Fruit fly (Drosophila melanogaster) whole organism, adult: ENCODE results near the gene CG5225.
"Not testable (repeated sequence)": the region's sequence is repeated elsewhere in the genome, so short reads cannot be mapped to it uniquely, and the experiment has no call there.

Experiments used
- CG11617 ChIP-seq: fragments of 200-800 bp; sonication (Bioruptor generic); optimal IDR thresholded peaks from 2 replicates; lab custom pipeline; 2017; ENCODE audit warnings: mild to moderate bottlenecking, missing biosample characterization, missing genetic modification reagents, missing genetic modification characterization
- CG12768 ChIP-seq: fragments of 200-800 bp; sonication (Bioruptor generic); optimal IDR thresholded peaks from 2 replicates; lab custom pipeline; 2017; ENCODE audit warnings: missing biosample characterization, missing genetic modification characterization, mild to moderate bottlenecking, moderate library complexity, missing genetic modification reagents
- CG14711 ChIP-seq: fragments of 200-800 bp; sonication (Bioruptor generic); optimal IDR thresholded peaks from 2 replicates; lab custom pipeline; 2018; ENCODE audit warnings: missing biosample characterization, mild to moderate bottlenecking, missing genetic modification characterization, moderate library complexity
- CG1620 ChIP-seq: fragments of 200-800 bp; sonication (Bioruptor generic); optimal IDR thresholded peaks from 2 replicates; lab custom pipeline; 2016; ENCODE audit warnings: missing biosample characterization, missing genetic modification characterization
- CG33017 ChIP-seq: fragments of 200-800 bp; sonication (Bioruptor generic); optimal IDR thresholded peaks from 2 replicates; lab custom pipeline; 2018; ENCODE audit warnings: missing biosample characterization, mild to moderate bottlenecking, missing genetic modification characterization, moderate library complexity
- CG5204 ChIP-seq: fragments of 200-800 bp; sonication (Bioruptor generic); optimal IDR thresholded peaks from 2 replicates; lab custom pipeline; 2016; ENCODE audit warnings: missing biosample characterization, missing genetic modification characterization
- CG7045 ChIP-seq: fragments of 200-800 bp; sonication (Bioruptor generic); optimal IDR thresholded peaks from 2 replicates; lab custom pipeline; 2017; ENCODE audit warnings: missing biosample characterization, mild to moderate bottlenecking, missing genetic modification characterization
- CG7101 ChIP-seq: fragments of 200-800 bp; sonication (Bioruptor generic); optimal IDR thresholded peaks from 2 replicates; lab custom pipeline; 2018; ENCODE audit warnings: missing biosample characterization, mild to moderate bottlenecking, missing genetic modification characterization, moderate library complexity
- Clk ChIP-seq: fragments of 200-800 bp; sonication (Bioruptor generic); optimal IDR thresholded peaks from 2 replicates; lab custom pipeline; 2017; ENCODE audit warnings: missing biosample characterization, missing genetic modification characterization
- Crg-1 ChIP-seq: fragments of 200-800 bp; sonication (Bioruptor generic); optimal IDR thresholded peaks from 2 replicates; lab custom pipeline; 2016; ENCODE audit warnings: missing biosample characterization, missing genetic modification characterization
- Hr96 ChIP-seq: fragments of 200-800 bp; sonication (Bioruptor generic); optimal IDR thresholded peaks from 2 replicates; lab custom pipeline; 2016; ENCODE audit warnings: missing biosample characterization, missing genetic modification characterization
- Mnt ChIP-seq: fragments of 200-800 bp; sonication (Bioruptor generic); optimal IDR thresholded peaks from 2 replicates; lab custom pipeline; 2016; ENCODE audit warnings: missing biosample characterization, mild to moderate bottlenecking, missing genetic modification characterization
- bab1 ChIP-seq: fragments of 200-800 bp; sonication (Bioruptor generic); optimal IDR thresholded peaks from 3 replicates; lab custom pipeline; 2019; ENCODE audit warnings: missing biosample characterization, mild to moderate bottlenecking, missing genetic modification characterization, moderate library complexity
- cic ChIP-seq: fragments of 200-800 bp; sonication (Bioruptor generic); optimal IDR thresholded peaks from 2 replicates; lab custom pipeline; 2017; ENCODE audit warnings: missing biosample characterization, mild to moderate bottlenecking, missing genetic modification characterization, moderate library complexity
- cnc ChIP-seq, 2 experiments: fragments of >200 bp; optimal IDR thresholded peaks; 2 replicates each; lab custom pipeline; 2017
- kay ChIP-seq: fragments of 200-800 bp; sonication (Bioruptor generic); peaks from one replicate; lab custom pipeline; 2016; ENCODE audit warnings: missing biosample characterization, missing genetic modification characterization, borderline replicate concordance
- ovo ChIP-seq: fragments of 200-800 bp; sonication (Bioruptor generic); optimal IDR thresholded peaks from 2 replicates; lab custom pipeline; 2016; ENCODE audit warnings: missing biosample characterization, missing genetic modification characterization
- pad ChIP-seq: fragments of 200-800 bp; sonication (Bioruptor generic); optimal IDR thresholded peaks from 3 replicates; lab custom pipeline; 2017; ENCODE audit warnings: missing biosample characterization, missing genetic modification characterization, mild to moderate bottlenecking, moderate library complexity, missing genetic modification reagents
- tj ChIP-seq: fragments of 200-800 bp; sonication (Bioruptor generic); optimal IDR thresholded peaks from 3 replicates; lab custom pipeline; 2017; ENCODE audit warnings: missing biosample characterization, mild to moderate bottlenecking, missing genetic modification characterization, moderate library complexity
- toe ChIP-seq: fragments of 200-800 bp; sonication (Bioruptor generic); optimal IDR thresholded peaks from 2 replicates; lab custom pipeline; 2016; ENCODE audit warnings: missing biosample characterization, missing genetic modification characterization

CG5225 gene

DNA sequence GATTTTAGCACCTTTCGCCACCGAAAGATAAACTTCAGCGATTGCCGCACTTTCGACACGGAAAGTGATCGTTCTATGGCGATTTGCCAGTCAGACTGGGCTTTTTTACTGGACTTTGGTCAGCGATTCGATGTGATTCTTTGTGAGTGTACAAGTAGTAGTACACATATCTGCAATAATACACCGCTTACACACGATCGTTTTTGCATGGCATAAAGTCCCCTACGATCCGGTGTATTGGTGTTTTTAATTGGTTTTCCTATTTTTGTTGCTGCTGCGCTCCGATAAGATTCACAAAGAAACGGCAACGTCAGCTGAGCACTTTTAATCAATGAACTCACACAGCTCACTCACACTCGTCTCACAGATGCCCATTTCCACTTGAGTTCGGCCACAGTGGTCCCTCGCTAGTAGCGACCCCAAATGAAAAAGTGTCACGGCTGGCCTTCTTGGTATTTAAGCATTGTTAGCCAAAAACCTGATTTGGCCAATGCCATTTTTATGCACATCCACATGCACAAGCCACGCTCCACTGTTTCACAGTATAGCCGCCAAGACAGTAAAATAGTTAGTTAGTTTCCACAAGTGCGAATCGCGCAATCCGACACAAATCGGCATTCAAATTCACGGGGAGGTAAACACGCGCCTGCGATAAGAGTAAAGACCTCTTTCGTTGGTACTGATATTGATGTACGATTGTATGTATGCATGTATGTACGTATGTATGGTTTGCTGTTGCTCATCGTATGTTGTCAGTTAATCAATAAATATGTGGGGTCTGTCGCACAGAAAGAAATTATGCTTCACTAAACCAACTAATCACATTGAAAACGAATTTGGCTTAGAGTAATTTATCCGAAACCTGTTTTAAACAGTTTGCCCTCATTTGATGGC, 42.1 kb upstream of the CG5225 start:
- peak; percentile 88 for TF ChIP-seq tj (GFP tag; lab: Kevin White, UChicago)
- peak; percentile 88 for TF ChIP-seq bab1 (GFP tag; lab: Kevin White, UChicago)
- peak; percentile 92 for TF ChIP-seq Mnt (GFP tag; lab: Kevin White, UChicago)
- peak; percentile 88 for TF ChIP-seq pad (GFP tag; lab: Kevin White, UChicago)
- TF ChIP-seq CG7101 (tag; lab: Kevin White, UChicago): peak; percentile 95
- peak; percentile 89 for TF ChIP-seq CG1620 (GFP tag; lab: Kevin White, UChicago)
- TF ChIP-seq cnc (optimal IDR thresholded peaks at IDR 0.05; lab: Kevin White, UChicago): no peak
- TF ChIP-seq ovo (GFP tag; lab: Kevin White, UChicago): peak; percentile 66
- TF ChIP-seq Crg-1 (GFP tag; lab: Kevin White, UChicago): peak; percentile 94
- peak; percentile 98 for TF ChIP-seq CG7045 (GFP tag; lab: Kevin White, UChicago)
- TF ChIP-seq Clk (GFP tag; lab: Kevin White, UChicago): peak; percentile 94
- peak; percentile 96 for TF ChIP-seq CG33017 (tag; lab: Kevin White, UChicago)
- peak; percentile 87 for TF ChIP-seq kay (GFP tag; lab: Kevin White, UChicago)
- peak; percentile 86 for TF ChIP-seq CG14711 (tag; lab: Kevin White, UChicago)
- peak; percentile 94 for TF ChIP-seq CG11617 (GFP tag; lab: Kevin White, UChicago)
- TF ChIP-seq CG12768 (GFP tag; lab: Kevin White, UChicago): peak; percentile 94
- TF ChIP-seq cic: peak; percentile 98
- peak; percentile 97 for TF ChIP-seq CG5204 (GFP tag; lab: Kevin White, UChicago)
- TF ChIP-seq toe (GFP tag; lab: Kevin White, UChicago): peak; percentile 94
- peak; percentile 98 for TF ChIP-seq Hr96 (GFP tag; lab: Kevin White, UChicago)

DNA sequence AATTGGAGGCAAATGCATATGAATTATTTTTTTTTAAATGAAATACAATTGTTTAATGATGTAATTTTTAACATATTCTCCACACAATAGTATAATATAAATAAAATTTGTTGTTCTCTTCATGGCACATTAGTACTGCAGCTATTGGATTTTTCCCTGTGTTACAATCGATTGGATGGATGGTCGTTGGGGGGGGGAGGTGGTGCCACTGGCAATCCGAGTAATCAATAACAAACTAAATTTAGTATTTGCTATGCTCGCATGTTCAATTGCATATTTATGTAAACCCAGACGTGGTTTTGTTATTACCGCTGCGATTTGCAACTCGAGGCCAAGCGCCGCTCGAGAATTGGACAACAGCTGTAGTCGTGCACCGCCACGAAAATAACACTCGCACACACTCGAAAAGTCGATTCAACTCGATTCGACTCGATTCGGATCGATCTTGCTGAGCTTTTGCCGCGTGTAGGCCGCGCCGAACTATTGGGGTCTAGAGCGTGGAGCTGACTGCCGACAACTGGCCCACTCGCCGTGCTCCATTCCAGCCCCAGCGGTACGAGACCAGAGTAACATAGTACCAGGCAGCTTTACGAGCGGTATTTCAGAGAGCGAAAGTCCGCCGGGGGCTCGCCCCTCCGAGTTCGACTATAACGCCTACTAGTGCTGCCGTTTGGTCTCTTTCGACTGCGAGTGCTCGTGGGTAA, 41.1 kb upstream of the CG5225 start, which contains the start of gene CG18622:
TSS of gene CG18622 (minus strand) at position 513 of the 704 bp plus-strand sequence.
- TF ChIP-seq CG7101 (tag; lab: Kevin White, UChicago) (no peak), Crg-1 (GFP tag; lab: Kevin White, UChicago) (no peak), bab1 (GFP tag; lab: Kevin White, UChicago) (no peak), CG7045 (GFP tag; lab: Kevin White, UChicago) (no peak), tj (GFP tag; lab: Kevin White, UChicago) (peak; percentile 21), CG5204 (GFP tag; lab: Kevin White, UChicago) (no peak), kay (GFP tag; lab: Kevin White, UChicago) (peak; percentile 82), pad (GFP tag; lab: Kevin White, UChicago) (peak; percentile 94), toe (GFP tag; lab: Kevin White, UChicago) (peak; percentile 24), Clk (GFP tag; lab: Kevin White, UChicago) (no peak), ovo (GFP tag; lab: Kevin White, UChicago) (peak; percentile 56), CG1620 (GFP tag; lab: Kevin White, UChicago) (no peak), Hr96 (GFP tag; lab: Kevin White, UChicago) (no peak), cnc (optimal IDR thresholded peaks at IDR 0.05; lab: Kevin White, UChicago) (no peak), CG11617 (GFP tag; lab: Kevin White, UChicago) (no peak), CG14711 (tag; lab: Kevin White, UChicago) (no peak), CG33017 (tag; lab: Kevin White, UChicago) (peak; percentile 3), cic (peak; percentile 95), Mnt (GFP tag; lab: Kevin White, UChicago) (peak; percentile 63), CG12768 (GFP tag; lab: Kevin White, UChicago) (peak; percentile 88)

DNA sequence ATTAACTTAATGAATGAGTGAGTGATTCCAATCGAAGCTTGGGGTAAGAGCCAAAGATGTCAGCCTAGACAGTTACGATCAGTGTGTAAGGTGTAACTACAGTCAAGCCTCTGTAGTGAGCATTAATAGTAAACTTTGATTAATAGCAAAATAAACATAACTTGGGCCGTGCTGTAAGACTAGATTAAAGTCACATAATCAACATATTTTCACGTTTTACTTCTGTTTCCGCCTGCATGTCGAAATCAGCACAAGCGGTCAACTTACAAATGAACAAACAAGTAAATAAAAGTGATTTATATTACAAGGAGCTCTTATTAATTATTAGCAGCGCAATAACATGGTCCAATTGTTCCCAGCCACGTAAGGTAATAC, 40.6 kb upstream of the CG5225 start:
- no peak for TF ChIP-seq CG7045 (GFP tag; lab: Kevin White, UChicago)
- no peak for TF ChIP-seq CG12768 (GFP tag; lab: Kevin White, UChicago)
- peak; percentile 12 for TF ChIP-seq cic
- no peak for TF ChIP-seq Hr96 (GFP tag; lab: Kevin White, UChicago)
- no peak for TF ChIP-seq ovo (GFP tag; lab: Kevin White, UChicago)

DNA sequence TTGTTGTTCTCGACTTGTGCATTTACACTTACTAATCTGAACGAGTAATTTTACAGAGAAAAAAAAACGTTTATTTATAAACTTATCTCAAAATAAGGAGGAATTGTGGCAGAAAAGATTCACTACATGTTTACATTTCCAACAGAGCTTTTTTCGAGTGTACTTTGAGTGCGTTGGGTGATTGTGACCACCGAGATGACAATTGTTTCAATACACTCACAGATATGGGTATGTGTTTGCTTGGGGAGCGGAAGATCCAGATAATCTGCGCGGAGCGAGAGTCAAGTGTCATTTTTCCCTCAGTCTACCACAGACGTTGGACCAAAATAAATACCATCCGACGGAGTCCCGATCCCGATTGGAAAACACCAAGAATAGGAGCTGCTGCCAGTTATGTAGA, 40.0 kb upstream of the CG5225 start, which contains the start of gene MESK4:
TSS of gene MESK4 (plus strand) at position 301 of the 400 bp plus-strand sequence.
- not testable (repeated sequence) for TF ChIP-seq Mnt (GFP tag; lab: Kevin White, UChicago); CG33017 (tag; lab: Kevin White, UChicago); toe (GFP tag; lab: Kevin White, UChicago)

DNA sequence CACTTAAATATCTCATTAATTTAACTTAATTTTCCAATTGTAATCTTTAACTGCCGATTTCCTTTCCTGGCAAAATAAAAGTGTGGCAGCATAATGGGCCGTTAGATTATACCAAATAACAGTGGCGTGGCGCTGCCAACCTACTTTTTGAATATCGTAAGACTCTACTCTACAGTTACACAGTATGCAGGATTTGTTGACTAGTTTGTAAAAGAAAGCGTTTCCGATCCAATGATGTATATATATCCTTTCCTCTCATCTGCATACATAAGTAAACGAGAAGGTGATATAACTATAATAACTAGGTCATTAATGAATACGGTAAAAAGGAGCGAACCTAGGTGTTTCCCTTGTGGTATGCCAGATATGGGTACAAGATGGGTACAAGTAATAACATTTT, 36.7 kb upstream of the CG5225 start, which contains the start of gene EMC2B:
TSS of gene EMC2B (minus strand) at position 98 of the 400 bp plus-strand sequence.
- TF ChIP-seq Mnt (GFP tag; lab: Kevin White, UChicago) (peak; percentile 24), tj (GFP tag; lab: Kevin White, UChicago) (no peak), CG7101 (tag; lab: Kevin White, UChicago) (peak; percentile 52), CG1620 (GFP tag; lab: Kevin White, UChicago) (peak; percentile 5), ovo (GFP tag; lab: Kevin White, UChicago) (peak; percentile 70), CG5204 (GFP tag; lab: Kevin White, UChicago) (peak; percentile 52), cnc (optimal IDR thresholded peaks at IDR 0.05; lab: Kevin White, UChicago) (no peak), CG11617 (GFP tag; lab: Kevin White, UChicago) (no peak), CG7045 (GFP tag; lab: Kevin White, UChicago) (no peak), cic (no peak), CG12768 (GFP tag; lab: Kevin White, UChicago) (peak; percentile 23), bab1 (GFP tag; lab: Kevin White, UChicago) (peak; percentile 60), Clk (GFP tag; lab: Kevin White, UChicago) (no peak), kay (GFP tag; lab: Kevin White, UChicago) (no peak), pad (GFP tag; lab: Kevin White, UChicago) (peak; percentile 4), CG33017 (tag; lab: Kevin White, UChicago) (peak; percentile 57), Crg-1 (GFP tag; lab: Kevin White, UChicago) (no peak), CG14711 (tag; lab: Kevin White, UChicago) (peak; percentile 37), toe (GFP tag; lab: Kevin White, UChicago) (peak; percentile 43), Hr96 (GFP tag; lab: Kevin White, UChicago) (peak; percentile 54)
